Worm (Caenorhabditis elegans): ENCODE measurements around the gene clec-7.
"Not testable (repeated sequence)": the region's sequence is repeated elsewhere in the genome, so short reads cannot be mapped to it uniquely, and the experiment has no call there.

The clec-7 gene

DNA sequence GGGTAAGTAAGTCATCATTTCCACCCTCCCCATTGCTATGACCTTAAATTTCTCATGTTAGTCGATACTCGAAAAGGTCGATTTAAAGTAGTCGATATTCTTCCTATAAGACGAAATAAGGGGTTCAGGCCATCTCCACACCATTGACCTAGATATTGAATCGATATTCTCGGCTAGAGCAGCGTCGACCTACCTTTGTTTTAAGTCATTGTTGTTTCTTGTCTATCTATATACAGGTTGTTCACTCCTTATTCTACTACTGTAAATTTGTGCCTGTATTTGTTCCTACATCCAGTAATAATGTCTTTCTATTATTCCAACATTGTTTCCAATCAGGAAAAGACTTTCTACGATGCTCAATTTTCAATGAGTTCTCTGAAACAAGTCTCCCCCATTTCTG, 1.3 kb upstream of the clec-7 start, which contains the start of gene F10G2.4:
F10G2.4 (plus strand) TSS at position 301 of the 400 bp plus-strand sequence.
- TF ChIP-seq nhr-23 (tag; optimal IDR thresholded peaks at IDR 0.05) (no peak), lsy-12 (tag; optimal IDR thresholded peaks at IDR 0.05) (no peak), jun-1 (tag; optimal IDR thresholded peaks at IDR 0.05) (no peak), ceh-16 (tag; optimal IDR thresholded peaks at IDR 0.05) (no peak), lin-39 (tag; optimal IDR thresholded peaks at IDR 0.05) (no peak), eor-1 (tag; optimal IDR thresholded peaks at IDR 0.05) (no peak), egl-27 (tag; optimal IDR thresholded peaks at IDR 0.05) (no peak), sea-2 (GFP tag; optimal IDR thresholded peaks at IDR 0.05) (no peak), aly-2 (tag; optimal IDR thresholded peaks at IDR 0.05) (no peak), skn-1 (tag; optimal IDR thresholded peaks at IDR 0.05) (no peak), nhr-28 (tag; optimal IDR thresholded peaks at IDR 0.05) (no peak), ztf-4 (tag; optimal IDR thresholded peaks at IDR 0.05) (no peak), mdl-1 (tag; optimal IDR thresholded peaks at IDR 0.05) (no peak), fkh-10 (GFP tag; optimal IDR thresholded peaks at IDR 0.05) (no peak), fos-1 (tag; optimal IDR thresholded peaks at IDR 0.05) (no peak), nhr-43 (tag; optimal IDR thresholded peaks at IDR 0.05; ENCODE audit: poor library complexity, severe bottlenecking) (no peak), tbx-2 (tag; optimal IDR thresholded peaks at IDR 0.05) (no peak)

DNA sequence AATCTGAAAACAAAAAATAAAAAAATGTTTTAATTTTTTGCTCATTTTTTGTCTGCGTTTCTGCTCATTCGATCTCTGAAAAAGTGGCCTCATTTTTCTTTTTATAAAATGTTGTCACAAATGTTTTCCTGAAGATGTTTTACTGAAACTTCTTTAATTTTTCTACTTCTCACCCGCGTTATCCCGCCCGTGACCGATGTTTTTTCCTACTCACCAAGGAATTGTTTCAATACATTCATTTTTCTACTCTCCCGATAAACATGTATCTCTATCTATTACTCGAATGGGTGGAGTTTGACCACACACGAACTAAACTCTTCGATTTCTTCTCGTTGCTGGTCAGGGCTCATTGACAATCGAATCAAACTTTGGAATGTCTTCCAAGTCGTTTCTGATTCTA, 2.7 kb downstream of the clec-7 start, which contains the start of gene F10G2.2:
F10G2.2 (plus strand) TSS at position 301 of the 400 bp plus-strand sequence.
- TF ChIP-seq nhr-43 (tag; optimal IDR thresholded peaks at IDR 0.05; ENCODE audit: poor library complexity, severe bottlenecking) = no peak
- TF ChIP-seq hmg-11 (tag; optimal IDR thresholded peaks at IDR 0.05) = no peak
- TF ChIP-seq lin-39 (tag; optimal IDR thresholded peaks at IDR 0.05) = no peak
- no peak for TF ChIP-seq tbx-2 (tag; optimal IDR thresholded peaks at IDR 0.05)

ce11 chrV:7332253-7332652, 4.1 kb downstream of the clec-7 start, which contains the start of gene F10G2.1:
Gene F10G2.1 (plus strand): TSS chrV:7332553.
- TF ChIP-seq ama-1 (optimal IDR thresholded peaks at IDR 0.05) (no peak), nhr-12 (tag; optimal IDR thresholded peaks at IDR 0.05) (no peak), lin-15B (tag; optimal IDR thresholded peaks at IDR 0.05) (no peak), fkh-2 (tag; optimal IDR thresholded peaks at IDR 0.05) (no peak), nfya-1 (tag; optimal IDR thresholded peaks at IDR 0.05; ENCODE audit: insufficient read depth) (no peak), elt-2 (tag; optimal IDR thresholded peaks at IDR 0.05) (no peak), fkh-10 (GFP tag; optimal IDR thresholded peaks at IDR 0.05) (no peak), eor-1 (tag; optimal IDR thresholded peaks at IDR 0.05) (no peak), egl-5 (tag; optimal IDR thresholded peaks at IDR 0.05) (no peak), daf-12 (tag; optimal IDR thresholded peaks at IDR 0.05) (no peak), R02D3.7 (tag; optimal IDR thresholded peaks at IDR 0.05) (no peak), nhr-43 (tag; optimal IDR thresholded peaks at IDR 0.05; ENCODE audit: poor library complexity, severe bottlenecking) (no peak), pha-4 (tag; optimal IDR thresholded peaks at IDR 0.05) (no peak), nhr-23 (tag; optimal IDR thresholded peaks at IDR 0.05) (no peak), elt-3 (tag; optimal IDR thresholded peaks at IDR 0.05) (no peak), zag-1 (tag; optimal IDR thresholded peaks at IDR 0.05) (no peak)

ce11 chrV:7337218-7337617, 9.0 kb downstream of the clec-7 start, which contains the start of gene F10G2.7:
Gene F10G2.7 (minus strand): TSS chrV:7337318.
- not testable (repeated sequence) for TF ChIP-seq ceh-28, nhr-12, nhr-11 (tag; optimal IDR thresholded peaks at IDR 0.05)

ce11 chrV:7339831-7340230, 11.6 kb downstream of the clec-7 start, which contains the start of gene srh-187:
Gene srh-187 (minus strand): TSS chrV:7339931.
- TF ChIP-seq nhr-43 (tag; optimal IDR thresholded peaks at IDR 0.05; ENCODE audit: poor library complexity, severe bottlenecking) = no peak
- no peak for TF ChIP-seq elt-1 (tag; optimal IDR thresholded peaks at IDR 0.05)
- TF ChIP-seq egl-5 (tag; optimal IDR thresholded peaks at IDR 0.05) = no peak
- TF ChIP-seq elt-3 (tag; optimal IDR thresholded peaks at IDR 0.05) = no peak
- no peak for TF ChIP-seq pqm-1 (tag; optimal IDR thresholded peaks at IDR 0.05)
